Worm (Caenorhabditis elegans) whole organism, mixed stage, embryonic: ENCODE data around the gene F45B8.5.

Experiments used
- M03D4.4 ChIP-seq: sonication (generic microtip); optimal IDR thresholded peaks from 2 replicates; lab custom pipeline; 2017; ENCODE audit warnings: mild to moderate bottlenecking, missing genetic modification characterization, missing compliant biosample characterization
- bed-3 ChIP-seq: fragments of 200-800 bp; sonication (Bioruptor generic); optimal IDR thresholded peaks from 3 replicates; lab custom pipeline; 2018; ENCODE audit warnings: mild to moderate bottlenecking, missing genetic modification characterization, moderate library complexity, missing compliant biosample characterization
- blmp-1 ChIP-seq: fragments of 150-350 bp; optimal IDR thresholded peaks from 2 replicates; lab custom pipeline; 2014; ENCODE audit warnings: missing biosample characterization, missing genetic modification characterization
- ceh-39 ChIP-seq: fragments of 150-350 bp; optimal IDR thresholded peaks from 2 replicates; lab custom pipeline; 2014; ENCODE audit warnings: missing biosample characterization, missing genetic modification characterization
- ceh-43 ChIP-seq: fragments of 200-800 bp; sonication (Bioruptor generic); optimal IDR thresholded peaks from 2 replicates; lab custom pipeline; 2018; ENCODE audit warnings: mild to moderate bottlenecking, missing genetic modification characterization, moderate library complexity, missing compliant biosample characterization
- ceh-83 ChIP-seq: fragments of 200-800 bp; sonication (Bioruptor generic); optimal IDR thresholded peaks from 2 replicates; lab custom pipeline; 2018; ENCODE audit warnings: mild to moderate bottlenecking, missing genetic modification characterization, missing compliant biosample characterization
- ces-1 ChIP-seq: fragments of 150-350 bp; optimal IDR thresholded peaks from 2 replicates; lab custom pipeline; 2014; ENCODE audit warnings: missing biosample characterization, missing genetic modification reagents, missing genetic modification characterization
- cnd-1 ChIP-seq: fragments of 200-800 bp; sonication (Bioruptor generic); optimal IDR thresholded peaks from 2 replicates; lab custom pipeline; 2018; ENCODE audit warnings: mild to moderate bottlenecking, missing genetic modification characterization, missing compliant biosample characterization
- drap-1 ChIP-seq: fragments of 200-800 bp; sonication (Bioruptor generic); optimal IDR thresholded peaks from 3 replicates; lab custom pipeline; 2018; ENCODE audit warnings: mild to moderate bottlenecking, missing genetic modification characterization, missing compliant biosample characterization
- elt-1 ChIP-seq: sonication (generic microtip); optimal IDR thresholded peaks from 2 replicates; lab custom pipeline; 2017; ENCODE audit warnings: missing genetic modification characterization, mild to moderate bottlenecking, missing compliant biosample characterization, antibody characterized with exemption, moderate library complexity, borderline replicate concordance; ENCODE audit not compliant: insufficient read depth
- elt-3 ChIP-seq: fragments of 150-350 bp; optimal IDR thresholded peaks from 2 replicates; lab custom pipeline; 2014; ENCODE audit warnings: missing biosample characterization, missing genetic modification characterization
- flh-1 ChIP-seq: fragments of 200-800 bp; sonication (Bioruptor generic); optimal IDR thresholded peaks from 2 replicates; lab custom pipeline; 2018; ENCODE audit warnings: mild to moderate bottlenecking, missing genetic modification characterization, moderate library complexity, missing compliant biosample characterization
- ham-2 ChIP-seq: fragments of 200-800 bp; sonication (Bioruptor generic); optimal IDR thresholded peaks from 2 replicates; lab custom pipeline; 2018; ENCODE audit warnings: mild to moderate bottlenecking, missing genetic modification characterization, missing compliant biosample characterization
- hlh-1 ChIP-seq: fragments of 150-350 bp; optimal IDR thresholded peaks from 2 replicates; lab custom pipeline; 2014; ENCODE audit warnings: missing biosample characterization, missing genetic modification reagents, missing genetic modification characterization
- lin-13 ChIP-seq: fragments of 150-350 bp; optimal IDR thresholded peaks from 2 replicates; lab custom pipeline; 2014; ENCODE audit warnings: missing biosample characterization, missing genetic modification characterization
- lin-32 ChIP-seq: fragments of 200-800 bp; sonication (Bioruptor generic); optimal IDR thresholded peaks from 2 replicates; lab custom pipeline; 2018; ENCODE audit warnings: mild to moderate bottlenecking, missing genetic modification characterization, missing compliant biosample characterization
- lsy-2 ChIP-seq: fragments of 150-350 bp; optimal IDR thresholded peaks from 2 replicates; lab custom pipeline; 2014; ENCODE audit warnings: missing biosample characterization, missing genetic modification characterization
- mab-5 ChIP-seq: fragments of 150-350 bp; optimal IDR thresholded peaks from 2 replicates; lab custom pipeline; 2014; ENCODE audit warnings: missing biosample characterization, missing genetic modification characterization
- mep-1 ChIP-seq: fragments of 150-350 bp; optimal IDR thresholded peaks from 2 replicates; lab custom pipeline; 2017; ENCODE audit warnings: missing biosample characterization, missing genetic modification reagents, missing genetic modification characterization, inconsistent platforms
- mls-2 ChIP-seq: sonication (generic microtip); optimal IDR thresholded peaks from 2 replicates; lab custom pipeline; 2016; ENCODE audit warnings: mild to moderate bottlenecking, missing genetic modification characterization, moderate library complexity, missing compliant biosample characterization
- nhr-2 ChIP-seq: fragments of 150-350 bp; optimal IDR thresholded peaks from 2 replicates; lab custom pipeline; 2014; ENCODE audit warnings: missing biosample characterization, missing genetic modification characterization
- nhr-237 ChIP-seq: fragments of 150-350 bp; optimal IDR thresholded peaks from 2 replicates; lab custom pipeline; 2014; ENCODE audit warnings: missing biosample characterization, missing genetic modification characterization
- nhr-28 ChIP-seq: fragments of 150-350 bp; optimal IDR thresholded peaks from 2 replicates; lab custom pipeline; 2014; ENCODE audit warnings: missing biosample characterization, missing genetic modification characterization
- pha-4 ChIP-seq: fragments of 150-350 bp; optimal IDR thresholded peaks from 2 replicates; lab custom pipeline; 2018; ENCODE audit warnings: missing biosample characterization, missing genetic modification reagents, missing genetic modification characterization
- snpc-4 ChIP-seq: fragments of 150-350 bp; optimal IDR thresholded peaks from 2 replicates; lab custom pipeline; 2014; ENCODE audit warnings: missing biosample characterization, missing genetic modification characterization
- sptf-1 ChIP-seq: sonication (generic microtip); optimal IDR thresholded peaks from 2 replicates; lab custom pipeline; 2017; ENCODE audit warnings: mild to moderate bottlenecking, missing genetic modification characterization, moderate library complexity, missing compliant biosample characterization
- tbx-8 ChIP-seq: fragments of 200-800 bp; sonication (Bioruptor generic); optimal IDR thresholded peaks from 2 replicates; lab custom pipeline; 2018; ENCODE audit warnings: mild to moderate bottlenecking, missing genetic modification characterization, moderate library complexity, missing compliant biosample characterization
- unc-39 ChIP-seq: fragments of 150-350 bp; optimal IDR thresholded peaks from 2 replicates; lab custom pipeline; 2014; ENCODE audit warnings: missing biosample characterization, missing genetic modification characterization
- unc-62 ChIP-seq: fragments of 150-350 bp; optimal IDR thresholded peaks from 2 replicates; lab custom pipeline; 2014; ENCODE audit warnings: missing biosample characterization, missing genetic modification reagents, missing genetic modification characterization

The F45B8.5 gene

DNA sequence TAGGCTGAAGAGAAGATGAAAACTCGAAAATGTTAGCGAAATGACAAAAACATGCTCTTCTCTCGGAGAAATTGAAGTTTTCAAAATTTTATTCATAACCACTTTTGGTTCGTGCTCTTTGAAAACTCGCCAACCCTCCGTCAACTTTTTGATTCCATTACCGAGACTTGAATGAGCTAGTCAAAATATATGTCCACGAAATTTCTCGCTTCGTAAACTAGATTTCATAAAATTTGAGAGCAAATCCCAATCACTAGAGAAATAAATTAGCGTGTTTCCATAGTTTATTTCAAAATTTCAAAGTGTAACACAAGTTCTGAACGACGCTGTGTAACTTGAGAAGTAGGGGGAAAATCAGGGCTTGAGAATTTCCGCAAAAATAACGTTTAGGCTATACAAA lies 27.9 kb downstream of the F45B8.5 start:
- TF ChIP-seq ces-1, result peak; percentile 79
- TF ChIP-seq drap-1 (GFP tag; lab: Kevin White, UChicago), result no peak

DNA sequence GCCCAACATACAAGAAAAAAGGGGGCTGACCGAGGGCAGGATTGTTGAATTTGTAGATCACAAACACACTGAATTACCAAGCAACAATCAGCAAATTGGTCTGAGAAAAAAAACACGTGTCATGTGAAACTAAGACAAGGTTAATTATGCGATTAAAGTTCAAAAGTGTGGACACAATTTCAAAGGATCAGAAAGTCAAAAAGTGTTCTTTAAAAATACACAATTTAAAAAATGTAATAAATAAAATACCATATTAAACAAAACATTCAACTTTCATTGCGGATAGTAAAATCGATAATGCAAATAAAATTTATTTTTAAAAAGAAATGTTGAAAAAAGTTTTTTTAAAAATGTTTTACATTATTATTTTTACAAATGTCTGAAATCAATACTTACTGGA lies 33.2 kb downstream of the F45B8.5 start, which contains the start of gene cutl-3:
cutl-3 (minus strand) TSS at position 101 of the 400 bp plus-strand sequence.
- TF ChIP-seq lin-13, result no peak
- TF ChIP-seq ces-1, result no peak
- TF ChIP-seq ham-2, result no peak
- TF ChIP-seq bed-3 (GFP tag; lab: Kevin White, UChicago), result no peak
- no peak for TF ChIP-seq sptf-1
- TF ChIP-seq flh-1 (GFP tag; lab: Kevin White, UChicago), result no peak
- TF ChIP-seq hlh-1 (tag; lab: Kevin White, UChicago), result no peak
- no peak for TF ChIP-seq M03D4.4 (tag; lab: Kevin White, UChicago)
- no peak for TF ChIP-seq lin-32
- TF ChIP-seq pha-4 (tag; lab: Kevin White, UChicago), result no peak
- no peak for TF ChIP-seq ceh-43 (GFP tag; lab: Kevin White, UChicago)
- no peak for TF ChIP-seq ceh-83 (GFP tag; lab: Kevin White, UChicago)
- no peak for TF ChIP-seq tbx-8 (GFP tag; lab: Kevin White, UChicago)
- TF ChIP-seq mls-2 (tag; lab: Kevin White, UChicago), result no peak
- TF ChIP-seq unc-62, result no peak

ce11 chrX:15003891-15004550 lies 38.2 kb downstream of the F45B8.5 start, which contains the start of gene slc-25A18.1:
TSS of gene slc-25A18.1 (minus strand) at chrX:15003941.
- TF ChIP-seq elt-3, result no peak
- TF ChIP-seq nhr-237, result no peak
- no peak for TF ChIP-seq snpc-4 (tag; lab: Kevin White, UChicago)
- no peak for TF ChIP-seq ces-1
- no peak for TF ChIP-seq flh-1 (GFP tag; lab: Kevin White, UChicago)
- no peak for TF ChIP-seq bed-3 (GFP tag; lab: Kevin White, UChicago)
- TF ChIP-seq lin-13, result no peak
- TF ChIP-seq blmp-1 (tag; lab: Kevin White, UChicago), result no peak

DNA sequence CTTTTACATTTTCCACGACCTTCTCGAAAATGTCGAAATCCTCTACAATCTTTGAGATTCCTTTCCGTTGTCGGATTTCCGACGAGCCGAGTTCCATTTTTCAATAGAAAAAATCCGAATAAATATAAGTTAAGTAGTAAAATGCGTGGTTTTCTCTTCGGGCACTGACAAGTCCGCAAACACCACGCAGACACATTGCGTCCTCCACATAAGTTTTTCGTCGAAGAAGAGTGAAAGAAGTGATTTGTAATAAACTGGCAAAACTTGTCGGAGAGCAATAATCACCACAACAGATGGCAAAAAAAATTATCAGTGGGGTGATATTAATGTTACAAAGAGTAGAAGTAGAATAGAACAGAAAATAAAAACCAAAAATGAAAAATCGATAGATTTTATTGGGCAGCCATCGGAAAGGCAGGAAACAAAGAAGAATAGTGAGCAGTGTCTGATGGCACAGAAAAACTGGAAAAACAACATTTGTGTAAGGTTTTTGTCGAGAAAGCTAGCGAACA lies 41.0 kb downstream of the F45B8.5 start, which contains the start of gene ergi-2:
ergi-2 (minus strand) TSS at position 462 of the 512 bp plus-strand sequence.
- TF ChIP-seq lin-13 (no peak), mep-1 (tag; lab: Kevin White, UChicago) (peak; percentile 30), ces-1 (peak; percentile 16)
- TF ChIP-seq, all 35 proteins: peak for 2

DNA sequence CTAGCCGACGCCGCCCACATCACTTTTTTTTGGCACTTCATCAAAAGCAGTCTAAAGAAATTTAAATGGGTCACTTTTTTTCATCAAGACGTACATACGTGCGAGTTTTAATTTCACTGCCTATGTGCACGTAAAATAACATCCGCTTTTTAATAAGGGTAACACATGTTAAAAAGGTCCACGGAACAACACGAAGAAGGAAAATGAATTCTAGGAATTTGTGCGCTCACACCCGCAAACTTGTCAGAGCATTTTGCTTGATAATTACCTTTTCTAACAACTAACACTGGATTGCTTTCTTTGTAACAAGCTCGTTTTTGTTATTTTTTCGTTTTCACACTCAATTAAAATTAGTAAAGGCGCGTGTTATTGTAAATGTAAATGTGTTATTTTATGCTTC lies 42.8 kb downstream of the F45B8.5 start:
- no peak for TF ChIP-seq hlh-1 (tag; lab: Kevin White, UChicago)
- no peak for TF ChIP-seq blmp-1 (tag; lab: Kevin White, UChicago)
- no peak for TF ChIP-seq nhr-28 (tag; lab: Kevin White, UChicago)
- TF ChIP-seq lsy-2 (tag; lab: Kevin White, UChicago), result no peak
- no peak for TF ChIP-seq tbx-8 (GFP tag; lab: Kevin White, UChicago)
- TF ChIP-seq lin-32, result no peak
- TF ChIP-seq M03D4.4 (tag; lab: Kevin White, UChicago), result no peak
- TF ChIP-seq nhr-237, result no peak
- no peak for TF ChIP-seq flh-1 (GFP tag; lab: Kevin White, UChicago)
- TF ChIP-seq drap-1 (GFP tag; lab: Kevin White, UChicago), result no peak
- no peak for TF ChIP-seq unc-62
- no peak for TF ChIP-seq ham-2
- no peak for TF ChIP-seq cnd-1 (tag; lab: Kevin White, UChicago)
- TF ChIP-seq unc-39 (tag; lab: Kevin White, UChicago), result no peak
- no peak for TF ChIP-seq nhr-2 (tag; lab: Kevin White, UChicago)
- no peak for TF ChIP-seq elt-1 (tag; lab: Kevin White, UChicago)
- no peak for TF ChIP-seq mab-5 (tag; lab: Kevin White, UChicago)
- no peak for TF ChIP-seq ceh-43 (GFP tag; lab: Kevin White, UChicago)
- no peak for TF ChIP-seq ces-1
- TF ChIP-seq ceh-39, result no peak

DNA sequence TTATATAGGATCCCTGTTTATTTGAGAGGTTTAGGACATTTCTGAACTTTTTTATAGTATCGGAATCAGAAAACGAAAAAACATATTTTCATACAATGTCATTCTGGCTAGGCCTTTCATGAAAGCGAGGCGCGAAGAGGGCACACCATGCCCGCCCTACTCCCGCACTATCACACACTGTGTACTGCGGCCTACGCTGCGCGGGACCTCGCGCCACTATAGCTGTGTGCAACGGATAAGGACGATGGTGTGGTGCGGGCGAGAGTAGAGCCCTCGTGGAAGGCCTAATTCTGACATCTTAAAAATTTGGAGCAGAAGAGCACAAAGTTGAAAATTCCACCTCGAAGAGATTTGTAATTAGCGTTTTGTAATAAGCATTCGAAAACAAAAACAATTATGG lies 45.1 kb downstream of the F45B8.5 start:
- TF ChIP-seq lin-13 (no peak), mep-1 (tag; lab: Kevin White, UChicago) (no peak), elt-1 (tag; lab: Kevin White, UChicago) (no peak), sptf-1 (no peak)
